Fruit fly (Drosophila melanogaster) whole organism, embryonic: ENCODE data around the gene Syt12.
A peak's percentile ranks its signal among the peaks of the same experiment; 100 is the strongest.

Experiments
- Atf6 ChIP-seq: fragments of 200-800 bp; sonication (Bioruptor generic); IDR thresholded peaks from 2 replicates; pipeline ENCODE4 v1.3.6; 2022; ENCODE audit warnings: missing biosample characterization, missing genetic modification characterization
- BtbVII ChIP-seq: fragments of 200-800 bp; sonication (Bioruptor generic); optimal IDR thresholded peaks from 3 replicates; lab custom pipeline; 2017; ENCODE audit warnings: missing biosample characterization, mild to moderate bottlenecking, missing genetic modification characterization
- CG11247 ChIP-seq: fragments of 200-800 bp; sonication (Bioruptor generic); IDR thresholded peaks from 2 replicates; pipeline ENCODE4 v1.3.6; 2022; ENCODE audit warnings: missing biosample characterization, missing genetic modification characterization
- CG11456 ChIP-seq: fragments of 200-800 bp; sonication (Bioruptor generic); IDR thresholded peaks from 3 replicates; pipeline ENCODE4 v1.3.6; 2022; ENCODE audit warnings: missing biosample characterization, missing genetic modification characterization
- CG12219 ChIP-seq: fragments of 200-800 bp; sonication (Bioruptor generic); optimal IDR thresholded peaks from 3 replicates; lab custom pipeline; 2018; ENCODE audit warnings: missing biosample characterization, mild to moderate bottlenecking, missing genetic modification characterization
- CG12236 ChIP-seq: fragments of 200-800 bp; sonication (Bioruptor generic); optimal IDR thresholded peaks from 2 replicates; lab custom pipeline; 2016; ENCODE audit warnings: missing biosample characterization, missing genetic modification characterization
- CG1529 ChIP-seq: fragments of 200-800 bp; sonication (Bioruptor generic); optimal IDR thresholded peaks from 3 replicates; lab custom pipeline; 2018; ENCODE audit warnings: missing biosample characterization, missing genetic modification characterization
- CG18011 ChIP-seq: fragments of 200-800 bp; sonication (Bioruptor generic); optimal IDR thresholded peaks from 2 replicates; lab custom pipeline; 2017; ENCODE audit warnings: missing biosample characterization, missing genetic modification characterization, mild to moderate bottlenecking, moderate library complexity, missing genotype
- CG3995 ChIP-seq: fragments of 200-800 bp; sonication (Bioruptor generic); optimal IDR thresholded peaks from 3 replicates; lab custom pipeline; 2016; ENCODE audit warnings: missing biosample characterization, missing genetic modification characterization
- CG4328 ChIP-seq: fragments of 200-800 bp; sonication (Bioruptor generic); optimal IDR thresholded peaks from 3 replicates; lab custom pipeline; 2017; ENCODE audit warnings: missing biosample characterization, missing genetic modification reagents, missing genetic modification characterization
- CG5180 ChIP-seq: fragments of 200-800 bp; sonication (Bioruptor generic); optimal IDR thresholded peaks from 3 replicates; lab custom pipeline; 2017; ENCODE audit warnings: missing biosample characterization, missing genetic modification characterization, mild to moderate bottlenecking, moderate library complexity, missing genetic modification reagents
- CG6765 ChIP-seq: fragments of 200-800 bp; sonication (Bioruptor generic); optimal IDR thresholded peaks from 3 replicates; lab custom pipeline; 2017; ENCODE audit warnings: missing biosample characterization, mild to moderate bottlenecking, missing genetic modification characterization
- CG7928 ChIP-seq: fragments of 200-800 bp; sonication (Bioruptor generic); optimal IDR thresholded peaks from 2 replicates; lab custom pipeline; 2017; ENCODE audit warnings: missing biosample characterization, mild to moderate bottlenecking, missing genetic modification characterization
- CrebB ChIP-seq: fragments of 200-800 bp; sonication (Bioruptor generic); optimal IDR thresholded peaks from 3 replicates; lab custom pipeline; 2018; ENCODE audit warnings: missing biosample characterization, mild to moderate bottlenecking, missing genetic modification characterization
- Dek ChIP-seq: fragments of 200-800 bp; sonication (Bioruptor generic); optimal IDR thresholded peaks from 3 replicates; lab custom pipeline; 2019; ENCODE audit warnings: missing biosample characterization, mild to moderate bottlenecking, missing genetic modification characterization, moderate library complexity
- Dfd ChIP-seq, 2 experiments: fragments of >200 bp; optimal IDR thresholded peaks; 2 replicates each; lab custom pipeline; 2017; ENCODE audit warnings: missing biosample characterization in 2 of 2, missing genetic modification characterization in 2 of 2
- Dip3 ChIP-seq: fragments of 200-800 bp; sonication (Bioruptor generic); optimal IDR thresholded peaks from 3 replicates; lab custom pipeline; 2016; ENCODE audit warnings: missing biosample characterization, missing genetic modification characterization
- Fer3 ChIP-seq: fragments of 200-800 bp; sonication (Bioruptor generic); optimal IDR thresholded peaks from 2 replicates; lab custom pipeline; 2018; ENCODE audit warnings: missing biosample characterization, mild to moderate bottlenecking, missing genetic modification characterization, moderate library complexity
- Hmr ChIP-seq: fragments of 200-800 bp; sonication (Bioruptor generic); optimal IDR thresholded peaks from 3 replicates; lab custom pipeline; 2017; ENCODE audit warnings: mild to moderate bottlenecking, missing biosample characterization, missing genetic modification reagents, missing genetic modification characterization
- Mes4 ChIP-seq: fragments of 200-800 bp; sonication (Bioruptor generic); optimal IDR thresholded peaks from 2 replicates; lab custom pipeline; 2016; ENCODE audit warnings: missing biosample characterization, missing genetic modification characterization
- Myb ChIP-seq: fragments of 200-800 bp; sonication (Bioruptor generic); optimal IDR thresholded peaks from 2 replicates; lab custom pipeline; 2016; ENCODE audit warnings: missing biosample characterization, missing genetic modification characterization
- NC2α ChIP-seq: fragments of 200-800 bp; sonication (Bioruptor generic); optimal IDR thresholded peaks from 2 replicates; lab custom pipeline; 2016; ENCODE audit warnings: missing biosample characterization, missing genetic modification characterization
- Neu2 ChIP-seq: fragments of 200-800 bp; sonication (Bioruptor generic); optimal IDR thresholded peaks from 3 replicates; lab custom pipeline; 2016; ENCODE audit warnings: missing biosample characterization, missing genetic modification characterization, borderline replicate concordance
- Nf-YA ChIP-seq: fragments of 200-800 bp; sonication (Bioruptor generic); IDR thresholded peaks from 2 replicates; pipeline ENCODE4 v1.3.6; 2022; ENCODE audit warnings: missing biosample characterization, missing genetic modification characterization
- Rx ChIP-seq: fragments of 200-800 bp; sonication (Bioruptor generic); IDR thresholded peaks from 2 replicates; pipeline ENCODE4 v1.3.6; 2022; ENCODE audit warnings: missing biosample characterization, missing genetic modification characterization
- Scr ChIP-seq: fragments of 200-800 bp; sonication (Bioruptor generic); IDR thresholded peaks from 2 replicates; pipeline ENCODE4 v1.3.6; 2022; ENCODE audit warnings: missing biosample characterization, missing genetic modification characterization; ENCODE audit not compliant: partially characterized antibody
- Taf1 ChIP-seq: fragments of 200-800 bp; sonication (Bioruptor generic); IDR thresholded peaks from 2 replicates; pipeline ENCODE4 v1.3.6; 2022; ENCODE audit warnings: missing biosample characterization, missing genetic modification characterization
- Xbp1 ChIP-seq: fragments of 200-800 bp; sonication (Bioruptor generic); optimal IDR thresholded peaks from 3 replicates; lab custom pipeline; 2016; ENCODE audit warnings: missing biosample characterization, mild to moderate bottlenecking, missing genetic modification characterization
- ac ChIP-seq: fragments of 200-800 bp; sonication (Bioruptor generic); optimal IDR thresholded peaks from 3 replicates; lab custom pipeline; 2017; ENCODE audit warnings: missing biosample characterization, mild to moderate bottlenecking, missing genetic modification characterization
- crc ChIP-seq: fragments of 200-800 bp; sonication (Bioruptor generic); optimal IDR thresholded peaks from 2 replicates; lab custom pipeline; 2016; ENCODE audit warnings: missing biosample characterization, missing genetic modification characterization
- dmrt11E ChIP-seq: fragments of 200-800 bp; sonication (Bioruptor generic); optimal IDR thresholded peaks from 3 replicates; lab custom pipeline; 2018; ENCODE audit warnings: missing biosample characterization, mild to moderate bottlenecking, missing genetic modification characterization, moderate library complexity
- emc ChIP-seq: fragments of 200-800 bp; sonication (Bioruptor generic); optimal IDR thresholded peaks from 2 replicates; lab custom pipeline; 2016; ENCODE audit warnings: missing biosample characterization, missing genetic modification characterization
- eve ChIP-seq, 2 experiments: fragments of >200 bp; optimal IDR thresholded peaks; 2 replicates each; lab custom pipeline; 2017; ENCODE audit warnings: missing biosample characterization in 2 of 2, missing genetic modification characterization in 2 of 2
- eyg ChIP-seq: fragments of 200-800 bp; sonication (Bioruptor generic); optimal IDR thresholded peaks from 3 replicates; lab custom pipeline; 2016; ENCODE audit warnings: missing biosample characterization, missing genetic modification characterization
- gce ChIP-seq: fragments of 200-800 bp; sonication (Bioruptor generic); IDR thresholded peaks from 3 replicates; pipeline ENCODE4 v1.3.6; 2022; ENCODE audit warnings: missing biosample characterization, missing genetic modification characterization
- gro ChIP-seq: fragments of 200-800 bp; sonication (Bioruptor generic); optimal IDR thresholded peaks from 2 replicates; lab custom pipeline; 2016; ENCODE audit warnings: missing biosample characterization, missing genetic modification characterization
- gsb ChIP-seq: fragments of 200-800 bp; sonication (Bioruptor generic); IDR thresholded peaks from 2 replicates; pipeline ENCODE4 v1.3.6; 2022; ENCODE audit warnings: missing biosample characterization, missing genetic modification characterization
- ham ChIP-seq: fragments of 200-800 bp; sonication (Bioruptor generic); IDR thresholded peaks from 2 replicates; pipeline ENCODE4 v1.3.6; 2022; ENCODE audit warnings: missing biosample characterization, missing genetic modification characterization
- lab ChIP-seq: fragments of 200-800 bp; sonication (Bioruptor generic); optimal IDR thresholded peaks from 3 replicates; lab custom pipeline; 2017; ENCODE audit warnings: missing biosample characterization, missing genetic modification characterization, mild to moderate bottlenecking, moderate library complexity, missing genetic modification reagents
- lbe ChIP-seq: fragments of 200-800 bp; sonication (Bioruptor generic); optimal IDR thresholded peaks from 2 replicates; lab custom pipeline; 2016; ENCODE audit warnings: missing biosample characterization, mild to moderate bottlenecking, missing genetic modification characterization
- nmo ChIP-seq: fragments of 200-800 bp; sonication (Bioruptor generic); optimal IDR thresholded peaks from 2 replicates; lab custom pipeline; 2018; ENCODE audit warnings: missing biosample characterization, mild to moderate bottlenecking, missing genetic modification characterization, moderate library complexity
- pb ChIP-seq: fragments of 200-800 bp; sonication (Bioruptor generic); optimal IDR thresholded peaks from 3 replicates; lab custom pipeline; 2016; ENCODE audit warnings: missing biosample characterization, missing genetic modification characterization
- psq ChIP-seq: fragments of 200-800 bp; sonication (Bioruptor generic); optimal IDR thresholded peaks from 2 replicates; lab custom pipeline; 2017; ENCODE audit warnings: missing biosample characterization, missing genetic modification characterization
- pum ChIP-seq: fragments of 200-800 bp; sonication (Bioruptor generic); optimal IDR thresholded peaks from 2 replicates; lab custom pipeline; 2016; ENCODE audit warnings: missing biosample characterization, missing genetic modification characterization
- sc ChIP-seq, 3 experiments: fragments of >200 bp in 2 of 3; fragments of 200-800 bp in 1 of 3; sonication (Bioruptor generic) in 1 of 3; optimal IDR thresholded peaks; 2 replicates in 2 of 3; 3 replicates in 1 of 3; lab custom pipeline; 2017; ENCODE audit warnings: mild to moderate bottlenecking in 1 of 3, missing biosample characterization in 1 of 3, missing genetic modification characterization in 1 of 3, missing genetic modification reagents in 1 of 3
- shn ChIP-seq: fragments of 200-800 bp; sonication (Bioruptor generic); optimal IDR thresholded peaks from 3 replicates; lab custom pipeline; 2016; ENCODE audit warnings: missing biosample characterization, missing genetic modification characterization
- sug ChIP-seq: fragments of 200-800 bp; optimal IDR thresholded peaks from 2 replicates; lab custom pipeline; 2019; ENCODE audit warnings: missing biosample characterization, mild to moderate bottlenecking, missing genetic modification characterization, moderate library complexity
- ttk ChIP-seq: fragments of 200-800 bp; sonication (Bioruptor generic); IDR thresholded peaks from 2 replicates; pipeline ENCODE4 v2.1.2; 2022; ENCODE audit warnings: missing biosample characterization, missing genetic modification characterization
- vnd ChIP-seq: fragments of 200-800 bp; sonication (Bioruptor generic); IDR thresholded peaks from 3 replicates; pipeline ENCODE4 v1.3.6; 2022; ENCODE audit warnings: missing biosample characterization, missing genetic modification characterization; ENCODE audit not compliant: partially characterized antibody
- zf30C ChIP-seq: fragments of 200-800 bp; sonication (Bioruptor generic); optimal IDR thresholded peaks from 3 replicates; lab custom pipeline; 2018; ENCODE audit warnings: missing biosample characterization, mild to moderate bottlenecking, missing genetic modification characterization

The Syt12 gene

dm6 chrX:13387373-13387850, 28.4 kb downstream of the Syt12 start, which contains the start of the genes Ype and CG1662 (continued):
- peak; percentile 11 for TF ChIP-seq eyg (GFP tag; lab: Kevin White, UChicago)
- TF ChIP-seq zf30C (GFP tag; lab: Kevin White, UChicago) = no peak
- TF ChIP-seq Hmr (GFP tag; lab: Kevin White, UChicago) = peak; percentile 67
- peak; percentile 48 for TF ChIP-seq Myb (GFP tag; lab: Kevin White, UChicago)
- peak; percentile 88 for TF ChIP-seq nmo
- peak; percentile 67 for TF ChIP-seq CG4328 (GFP tag; lab: Kevin White, UChicago)
- TF ChIP-seq Dfd (GFP tag; optimal IDR thresholded peaks at IDR 0.05; lab: Kevin White, UChicago) = no peak
- TF ChIP-seq gro = no peak
- TF ChIP-seq emc (GFP tag; lab: Kevin White, UChicago) = peak; percentile 28
- peak; percentile 75; the same call in 1 of the 2 replicates for TF ChIP-seq Atf6 (GFP tag; lab: Robert Waterston, UW)
- TF ChIP-seq psq (GFP tag; lab: Kevin White, UChicago) = peak; percentile 35
- peak; percentile 72 for TF ChIP-seq Dek (tag; lab: Kevin White, UChicago)
- no peak for TF ChIP-seq gce
- TF ChIP-seq Mes4 (GFP tag; lab: Kevin White, UChicago) = peak; percentile 45
- peak; percentile 54 for TF ChIP-seq crc (GFP tag; lab: Kevin White, UChicago)
- TF ChIP-seq Rx (GFP tag; lab: Robert Waterston, UW) = peak; percentile 49
- TF ChIP-seq CG11456 (GFP tag; lab: Robert Waterston, UW) = peak; percentile 84
- TF ChIP-seq Fer3 (tag; lab: Kevin White, UChicago) = peak; percentile 63
- TF ChIP-seq CG12219 (GFP tag; lab: Kevin White, UChicago) = no peak
- peak; percentile 53 for TF ChIP-seq CG1529 (GFP tag; lab: Kevin White, UChicago)
- peak; percentile 60 for TF ChIP-seq shn (GFP tag; lab: Kevin White, UChicago)
- TF ChIP-seq gsb (GFP tag; lab: Robert Waterston, UW) = peak; percentile 14; the same call in 1 of the 2 replicates
- TF ChIP-seq CG11247 (GFP tag; lab: Robert Waterston, UW) = peak; percentile 68
- TF ChIP-seq Neu2 (GFP tag; lab: Kevin White, UChicago) = no peak
- peak; percentile 72 for TF ChIP-seq Dip3 (GFP tag; lab: Kevin White, UChicago)
- peak; percentile 8; the same call in 1 of the 2 replicates for TF ChIP-seq Taf1 (GFP tag; lab: Robert Waterston, UW)
- TF ChIP-seq NC2α (GFP tag; lab: Kevin White, UChicago) = peak; percentile 37
- TF ChIP-seq pb (GFP tag; lab: Kevin White, UChicago) = peak; percentile 42
- peak; percentile 74 for TF ChIP-seq vnd (GFP tag; lab: Robert Waterston, UW)
- TF ChIP-seq pum (GFP tag; lab: Kevin White, UChicago) = peak; percentile 57
- peak; percentile 51 for TF ChIP-seq CG6765
- TF ChIP-seq sc (optimal IDR thresholded peaks at IDR 0.05; lab: Kevin White, UChicago) = no peak
- TF ChIP-seq sc (GFP tag; optimal IDR thresholded peaks at IDR 0.05; lab: Kevin White, UChicago) = peak; percentile 15
- TF ChIP-seq eve (GFP tag; optimal IDR thresholded peaks at IDR 0.05; lab: Kevin White, UChicago) = peak in 1 of 2 experiments; percentile 79
- TF ChIP-seq CG5180 (GFP tag; lab: Kevin White, UChicago) = peak; percentile 38
- peak; percentile 82 for TF ChIP-seq Scr
- peak; percentile 79 for TF ChIP-seq Xbp1 (GFP tag; lab: Kevin White, UChicago)
- TF ChIP-seq ttk = peak; percentile 66
- peak; percentile 6 for TF ChIP-seq lbe (GFP tag; lab: Kevin White, UChicago)
- no peak for TF ChIP-seq ham (GFP tag; lab: Robert Waterston, UW)
- TF ChIP-seq CrebB (tag; lab: Kevin White, UChicago) = no peak
- peak; percentile 15 for TF ChIP-seq CG18011 (GFP tag; lab: Kevin White, UChicago)
- peak; percentile 71 for TF ChIP-seq dmrt11E (tag; lab: Kevin White, UChicago)
- no peak for TF ChIP-seq Nf-YA (GFP tag; lab: Robert Waterston, UW)
- TF ChIP-seq CG7928 = peak; percentile 92
- peak; percentile 75 for TF ChIP-seq sug (tag; lab: Kevin White, UChicago)
- TF ChIP-seq BtbVII = peak; percentile 54
- peak; percentile 41 for TF ChIP-seq CG12236 (GFP tag; lab: Kevin White, UChicago)
- TF ChIP-seq lab = peak; percentile 76
- no peak for TF ChIP-seq ac (GFP tag; lab: Kevin White, UChicago)
- TF ChIP-seq CG3995 (GFP tag; lab: Kevin White, UChicago) = peak; percentile 60
